Fruit fly (Drosophila melanogaster) whole organism: Measurements from ENCODE around the gene mRpL15.

ENCODE experiments used
- CG8478 ChIP-seq: fragments of >200 bp; optimal IDR thresholded peaks from 2 replicates; lab custom pipeline; 2018; ENCODE audit warnings: inconsistent platforms
- psq ChIP-seq: fragments of >200 bp; optimal IDR thresholded peaks from 2 replicates; lab custom pipeline; 2017

dm6 chr3L:20467433-20467832, 31.4 kb upstream of the mRpL15 start:
- no peak for TF ChIP-seq CG8478 (lab: Kevin White, UChicago)
- no peak for TF ChIP-seq psq (lab: Kevin White, UChicago)
